Worm (Caenorhabditis elegans) whole organism, L1 larva: Measurements from ENCODE around the gene C35A5.10.

Experiments used
- C04F5.9 ChIP-seq: sonication (generic microtip); optimal IDR thresholded peaks from 2 replicates; lab custom pipeline; 2016; ENCODE audit warnings: missing genetic modification characterization, missing compliant biosample characterization
- C16A3.4 ChIP-seq: fragments of 150-350 bp; optimal IDR thresholded peaks from 2 replicates; lab custom pipeline; 2014; ENCODE audit warnings: missing biosample characterization, missing genetic modification characterization
- C34B4.2 ChIP-seq: sonication (generic microtip); optimal IDR thresholded peaks from 2 replicates; lab custom pipeline; 2017; ENCODE audit warnings: mild to moderate bottlenecking, missing genetic modification characterization, missing compliant biosample characterization
- Y116A8C.19 ChIP-seq: sonication (generic microtip); optimal IDR thresholded peaks from 2 replicates; lab custom pipeline; 2016; ENCODE audit warnings: missing compliant biosample characterization, missing genetic modification characterization, borderline replicate concordance
- aly-2 ChIP-seq: fragments of 150-350 bp; optimal IDR thresholded peaks from 2 replicates; lab custom pipeline; 2014; ENCODE audit warnings: missing biosample characterization, missing genetic modification characterization
- ama-1 ChIP-seq: fragments of 150-350 bp; optimal IDR thresholded peaks from 2 replicates; lab custom pipeline; 2014
- blmp-1 ChIP-seq: fragments of 150-350 bp; optimal IDR thresholded peaks from 2 replicates; lab custom pipeline; 2014; ENCODE audit warnings: missing biosample characterization, missing genetic modification characterization
- ceh-88 ChIP-seq: fragments of 200-800 bp; sonication (Bioruptor generic); IDR thresholded peaks from 2 replicates; pipeline ENCODE4 v1.3.6; 2022; ENCODE audit warnings: missing genetic modification characterization, missing compliant biosample characterization
- dpl-1 ChIP-seq, 3 experiments: fragments of 150-350 bp in 2 of 3; sonication (generic microtip) in 1 of 3; optimal IDR thresholded peaks; 2 replicates each; lab custom pipeline; 2014 to 2017; ENCODE audit warnings: missing biosample characterization in 3 of 3, missing genetic modification characterization in 3 of 3, missing genetic modification reagents in 3 of 3
- efl-1 ChIP-seq, 4 experiments: fragments of 150-350 bp; optimal IDR thresholded peaks in 3 of 4; peaks in 1 of 4; 1 replicate in 1 of 4; 2 replicates in 3 of 4; lab custom pipeline; 2014; ENCODE audit warnings: missing biosample characterization in 2 of 4, missing genetic modification characterization in 2 of 4, missing genetic modification reagents in 2 of 4
- efl-3 ChIP-seq: fragments of 200-800 bp; sonication (Bioruptor generic); optimal IDR thresholded peaks from 2 replicates; lab custom pipeline; 2018; ENCODE audit warnings: mild to moderate bottlenecking, missing genetic modification characterization, missing compliant biosample characterization
- egl-13 ChIP-seq: sonication (generic microtip); optimal IDR thresholded peaks from 2 replicates; lab custom pipeline; 2016; ENCODE audit warnings: missing genotype, missing genetic modification reagents, missing genetic modification characterization, missing compliant biosample characterization
- elt-3 ChIP-seq, 6 experiments: fragments of 150-350 bp in 1 of 6; sonication (generic microtip); optimal IDR thresholded peaks; 2 replicates each; lab custom pipeline; 2017 to 2018; ENCODE audit warnings: missing biosample characterization in 6 of 6, missing genetic modification characterization in 6 of 6, inconsistent platforms in 1 of 6
- ets-5 ChIP-seq: fragments of 200-800 bp; sonication (Bioruptor generic); IDR thresholded peaks from 2 replicates; pipeline ENCODE4 v1.3.6; 2022; ENCODE audit warnings: missing genetic modification characterization, missing compliant biosample characterization
- fkh-10 ChIP-seq: sonication (generic microtip); optimal IDR thresholded peaks from 2 replicates; lab custom pipeline; 2017; ENCODE audit warnings: missing biosample characterization, missing genetic modification reagents, missing genetic modification characterization
- fkh-4 ChIP-seq: sonication (generic microtip); optimal IDR thresholded peaks from 2 replicates; lab custom pipeline; 2016; ENCODE audit warnings: missing compliant biosample characterization, missing genetic modification characterization, borderline replicate concordance
- fos-1 ChIP-seq: fragments of 150-350 bp; optimal IDR thresholded peaks from 2 replicates; lab custom pipeline; 2014; ENCODE audit warnings: missing biosample characterization, missing genetic modification characterization
- hlh-4 ChIP-seq: sonication (generic microtip); optimal IDR thresholded peaks from 2 replicates; lab custom pipeline; 2016; ENCODE audit warnings: mild to moderate bottlenecking, missing genetic modification characterization, missing compliant biosample characterization
- jun-1 ChIP-seq: fragments of 150-350 bp; optimal IDR thresholded peaks from 2 replicates; lab custom pipeline; 2014; ENCODE audit warnings: missing biosample characterization, missing genetic modification reagents, missing genetic modification characterization
- lin-14 ChIP-seq: fragments of 200-800 bp; sonication (Bioruptor generic); optimal IDR thresholded peaks from 2 replicates; lab custom pipeline; 2018; ENCODE audit warnings: mild to moderate bottlenecking, missing genetic modification characterization, moderate library complexity, missing compliant biosample characterization
- lin-35 ChIP-seq, 2 experiments: fragments of 150-350 bp; optimal IDR thresholded peaks; 2 replicates each; lab custom pipeline; 2014; ENCODE audit warnings: missing biosample characterization in 2 of 2, missing genetic modification characterization in 2 of 2, missing genetic modification reagents in 2 of 2
- lin-39 ChIP-seq: fragments of 150-350 bp; optimal IDR thresholded peaks from 2 replicates; lab custom pipeline; 2014; ENCODE audit warnings: missing biosample characterization, missing genetic modification reagents, missing genetic modification characterization
- lir-3 ChIP-seq: sonication (generic microtip); optimal IDR thresholded peaks from 2 replicates; lab custom pipeline; 2016; ENCODE audit warnings: mild to moderate bottlenecking, missing genetic modification characterization, moderate library complexity, missing compliant biosample characterization; ENCODE audit not compliant: poor library complexity
- lsy-2 ChIP-seq, 2 experiments: fragments of 150-350 bp; optimal IDR thresholded peaks; 2 replicates each; lab custom pipeline; 2014; ENCODE audit warnings: missing biosample characterization in 2 of 2, missing genetic modification characterization in 2 of 2
- mab-9 ChIP-seq: fragments of 200-800 bp; sonication (Bioruptor generic); IDR thresholded peaks from 2 replicates; pipeline ENCODE4 v1.3.6; 2022; ENCODE audit warnings: missing genetic modification reagents, missing genetic modification characterization, missing compliant biosample characterization
- mdl-1 ChIP-seq, 2 experiments: fragments of 150-350 bp; optimal IDR thresholded peaks; 2 replicates each; lab custom pipeline; 2014 to 2017; ENCODE audit warnings: missing biosample characterization in 2 of 2, missing genetic modification characterization in 2 of 2, inconsistent platforms in 1 of 2
- mep-1 ChIP-seq: fragments of 150-350 bp; optimal IDR thresholded peaks from 2 replicates; lab custom pipeline; 2014; ENCODE audit warnings: missing biosample characterization, missing genetic modification characterization
- nhr-11 ChIP-seq: fragments of 150-350 bp; optimal IDR thresholded peaks from 2 replicates; lab custom pipeline; 2014; ENCODE audit warnings: missing biosample characterization, missing genetic modification characterization
- nhr-12 ChIP-seq: sonication (generic microtip); optimal IDR thresholded peaks from 2 replicates; lab custom pipeline; 2017; ENCODE audit warnings: missing biosample characterization, missing genetic modification characterization
- nhr-19 ChIP-seq: fragments of 200-800 bp; sonication (Bioruptor generic); conservative IDR thresholded peaks from 2 replicates; pipeline ENCODE4 v1.3.6; 2022; ENCODE audit warnings: missing genetic modification characterization, missing compliant biosample characterization
- nhr-20 ChIP-seq: sonication (generic microtip); optimal IDR thresholded peaks from 2 replicates; lab custom pipeline; 2016; ENCODE audit warnings: mild to moderate bottlenecking, missing genetic modification characterization, missing compliant biosample characterization
- nhr-28 ChIP-seq: fragments of 150-350 bp; optimal IDR thresholded peaks from 2 replicates; lab custom pipeline; 2014; ENCODE audit warnings: missing biosample characterization, missing genetic modification characterization
- nhr-47 ChIP-seq: sonication (generic microtip); optimal IDR thresholded peaks from 2 replicates; lab custom pipeline; 2016; ENCODE audit warnings: mild to moderate bottlenecking, missing genetic modification characterization, moderate library complexity, missing compliant biosample characterization
- nhr-77 ChIP-seq: fragments of 150-350 bp; optimal IDR thresholded peaks from 2 replicates; lab custom pipeline; 2014; ENCODE audit warnings: missing biosample characterization, missing genetic modification characterization
- nhr-84 ChIP-seq: sonication (generic microtip); optimal IDR thresholded peaks from 2 replicates; lab custom pipeline; 2017; ENCODE audit warnings: missing biosample characterization, missing genetic modification characterization
- nhr-85 ChIP-seq: sonication (generic microtip); peaks from one replicate; lab custom pipeline; 2016; ENCODE audit warnings: missing genetic modification characterization, inconsistent platforms, missing compliant biosample characterization
- nhr-90 ChIP-seq: sonication (generic microtip); optimal IDR thresholded peaks from 2 replicates; lab custom pipeline; 2016; ENCODE audit warnings: mild to moderate bottlenecking, missing genetic modification characterization, missing compliant biosample characterization; ENCODE audit not compliant: poor library complexity
- pag-3 ChIP-seq: sonication (generic microtip); optimal IDR thresholded peaks from 2 replicates; lab custom pipeline; 2017; ENCODE audit warnings: missing genetic modification characterization, mild to moderate bottlenecking, missing compliant biosample characterization, antibody characterized with exemption, borderline replicate concordance; ENCODE audit not compliant: insufficient read depth
- pax-3 ChIP-seq: fragments of 200-800 bp; sonication (Bioruptor generic); optimal IDR thresholded peaks from 2 replicates; lab custom pipeline; 2018; ENCODE audit warnings: mild to moderate bottlenecking, missing genetic modification characterization, moderate library complexity, missing compliant biosample characterization
- pqm-1 ChIP-seq: sonication (generic microtip); optimal IDR thresholded peaks from 3 replicates; lab custom pipeline; 2017; ENCODE audit warnings: missing biosample characterization, missing genetic modification characterization
- rnt-1 ChIP-seq: sonication (generic microtip); optimal IDR thresholded peaks from 2 replicates; lab custom pipeline; 2016; ENCODE audit warnings: mild to moderate bottlenecking, missing genetic modification characterization, moderate library complexity, missing compliant biosample characterization
- snpc-4 ChIP-seq: fragments of 150-350 bp; optimal IDR thresholded peaks from 2 replicates; lab custom pipeline; 2014; ENCODE audit warnings: missing biosample characterization, missing genetic modification characterization
- snu-23 ChIP-seq: sonication (generic microtip); optimal IDR thresholded peaks from 2 replicates; lab custom pipeline; 2016; ENCODE audit warnings: missing genetic modification characterization, missing compliant biosample characterization
- sptf-1 ChIP-seq: fragments of 150-350 bp; optimal IDR thresholded peaks from 2 replicates; lab custom pipeline; 2014; ENCODE audit warnings: missing biosample characterization, missing genetic modification characterization
- tbx-2 ChIP-seq: sonication (generic microtip); optimal IDR thresholded peaks from 2 replicates; lab custom pipeline; 2016; ENCODE audit warnings: missing genetic modification characterization, missing compliant biosample characterization
- tlp-1 ChIP-seq: fragments of 150-350 bp; optimal IDR thresholded peaks from 2 replicates; lab custom pipeline; 2014; ENCODE audit warnings: missing biosample characterization, missing genetic modification characterization
- unc-130 ChIP-seq: fragments of 150-350 bp; optimal IDR thresholded peaks from 2 replicates; lab custom pipeline; 2017; ENCODE audit warnings: missing biosample characterization, missing genetic modification characterization, inconsistent platforms
- unc-30 ChIP-seq: sonication (generic microtip); optimal IDR thresholded peaks from 2 replicates; lab custom pipeline; 2017; ENCODE audit warnings: missing biosample characterization, missing genetic modification characterization
- unc-62 ChIP-seq: fragments of 150-350 bp; optimal IDR thresholded peaks from 2 replicates; lab custom pipeline; 2014; ENCODE audit warnings: missing biosample characterization, missing genetic modification reagents, missing genetic modification characterization
- unc-86 ChIP-seq: sonication (generic microtip); optimal IDR thresholded peaks from 2 replicates; lab custom pipeline; 2016; ENCODE audit warnings: missing genetic modification characterization, missing compliant biosample characterization
- vab-15 ChIP-seq: sonication (generic microtip); optimal IDR thresholded peaks from 2 replicates; lab custom pipeline; 2017; ENCODE audit warnings: missing genotype, mild to moderate bottlenecking, missing genetic modification characterization, missing compliant biosample characterization
- ztf-11 ChIP-seq, 2 experiments: sonication (generic microtip); optimal IDR thresholded peaks; 2 replicates each; lab custom pipeline; 2016 to 2017; ENCODE audit warnings: missing genetic modification characterization in 2 of 2, missing biosample characterization in 1 of 2, missing compliant biosample characterization in 1 of 2
- ztf-4 ChIP-seq: fragments of 150-350 bp; optimal IDR thresholded peaks from 2 replicates; lab custom pipeline; 2014; ENCODE audit warnings: missing biosample characterization, missing genetic modification characterization

The C35A5.10 gene

ce11 chrV:10536808-10537207 is 32.8 kb downstream of the C35A5.10 start:
- TF ChIP-seq unc-86 (tag; lab: Kevin White, UChicago), result peak; percentile 89
- TF ChIP-seq ztf-4 (tag; lab: Kevin White, UChicago), result peak; percentile 63
- TF ChIP-seq hlh-4 (tag; lab: Kevin White, UChicago), result no peak
- peak; percentile 96 for TF ChIP-seq C16A3.4
- no peak for TF ChIP-seq nhr-12 (tag; lab: Kevin White, UChicago)
- TF ChIP-seq ztf-11 (tag; optimal IDR thresholded peaks at IDR 0.05; lab: Kevin White, UChicago), result peak in 1 of 2 experiments; percentile 80
- no peak for TF ChIP-seq unc-30 (tag; lab: Kevin White, UChicago)
- TF ChIP-seq nhr-19 (GFP tag; lab: Robert Waterston, UW), result peak; percentile 94
- TF ChIP-seq ceh-88 (GFP tag; lab: Robert Waterston, UW), result peak; percentile 84
- peak; percentile 84 for TF ChIP-seq ama-1 (lab: Kevin White, UChicago)
- peak; percentile 93 for TF ChIP-seq nhr-90 (tag; lab: Kevin White, UChicago)
- TF ChIP-seq unc-62 (GFP tag; lab: Kevin White, UChicago), result no peak
- TF ChIP-seq jun-1 (tag; lab: Kevin White, UChicago), result peak; percentile 83
- TF ChIP-seq nhr-77, result peak; percentile 90
- TF ChIP-seq ets-5 (GFP tag; lab: Robert Waterston, UW), result no peak
- peak; percentile 92 for TF ChIP-seq fos-1 (tag; lab: Kevin White, UChicago)
- peak in 3 of 6 experiments; percentile 78 to 84 (median 78) for TF ChIP-seq elt-3 (tag; optimal IDR thresholded peaks at IDR 0.05; lab: Kevin White, UChicago)
- TF ChIP-seq C34B4.2, result no peak
- peak; percentile 88 for TF ChIP-seq snpc-4 (tag; lab: Kevin White, UChicago)
- peak; percentile 83 for TF ChIP-seq mab-9 (GFP tag; lab: Robert Waterston, UW)
- peak; percentile 84 for TF ChIP-seq unc-130 (tag; lab: Kevin White, UChicago)
- no peak for TF ChIP-seq efl-3
- peak; percentile 92 for TF ChIP-seq blmp-1 (tag; lab: Kevin White, UChicago)
- peak; percentile 71 for TF ChIP-seq fkh-4 (tag; lab: Kevin White, UChicago)
- TF ChIP-seq mep-1 (tag; lab: Kevin White, UChicago), result peak; percentile 99
- TF ChIP-seq mdl-1 (tag; optimal IDR thresholded peaks at IDR 0.05; lab: Kevin White, UChicago), result peak; percentile 34 to 94
- peak; percentile 42 for TF ChIP-seq vab-15 (tag; lab: Kevin White, UChicago)
- TF ChIP-seq efl-1 (optimal IDR thresholded peaks at IDR 0.05; lab: Kevin White, UChicago), result peak; percentile 82 to 98
- TF ChIP-seq efl-1 (GFP tag; optimal IDR thresholded peaks at IDR 0.05 in 1 of 2; lab: Kevin White, UChicago), result peak; percentile 96 to 100
- no peak for TF ChIP-seq Y116A8C.19
- TF ChIP-seq aly-2 (tag; lab: Kevin White, UChicago), result peak; percentile 89
- peak; percentile 95 for TF ChIP-seq snu-23 (GFP tag; lab: Kevin White, UChicago)
- peak; percentile 97 for TF ChIP-seq nhr-85 (tag; lab: Kevin White, UChicago)
- no peak for TF ChIP-seq tlp-1
- TF ChIP-seq nhr-84 (tag; lab: Kevin White, UChicago), result no peak
- TF ChIP-seq nhr-20 (tag; lab: Kevin White, UChicago), result peak; percentile 95
- TF ChIP-seq lir-3 (tag; lab: Kevin White, UChicago), result peak; percentile 86
- TF ChIP-seq pag-3 (tag; lab: Kevin White, UChicago), result no peak
- peak; percentile 97 to 98 for TF ChIP-seq lin-35 (GFP tag; optimal IDR thresholded peaks at IDR 0.05; lab: Kevin White, UChicago)
- no peak for TF ChIP-seq nhr-28 (tag; lab: Kevin White, UChicago)
- TF ChIP-seq egl-13, result peak; percentile 78
- peak; percentile 69 for TF ChIP-seq C04F5.9 (tag; lab: Kevin White, UChicago)
- TF ChIP-seq pax-3 (tag; lab: Kevin White, UChicago), result peak; percentile 79
- no peak for TF ChIP-seq pqm-1
- TF ChIP-seq nhr-47 (tag; lab: Kevin White, UChicago), result peak; percentile 96
- TF ChIP-seq tbx-2, result peak; percentile 95
- no peak for TF ChIP-seq sptf-1 (tag; lab: Kevin White, UChicago)
- peak; percentile 81 for TF ChIP-seq lin-39 (tag; lab: Kevin White, UChicago)
- peak; percentile 93 to 95 for TF ChIP-seq lsy-2 (tag; optimal IDR thresholded peaks at IDR 0.05; lab: Kevin White, UChicago)
- peak; percentile 96 to 97 (median 97) for TF ChIP-seq dpl-1 (GFP tag; optimal IDR thresholded peaks at IDR 0.05; lab: Kevin White, UChicago)
- peak; percentile 74 for TF ChIP-seq nhr-11 (tag; lab: Kevin White, UChicago)
- peak; percentile 84 for TF ChIP-seq fkh-10 (GFP tag; lab: Kevin White, UChicago)
- TF ChIP-seq rnt-1, result peak; percentile 96
- TF ChIP-seq lin-14, result peak; percentile 99
